Worm (Caenorhabditis elegans) whole organism, young adult: ENCODE results near the gene EGAP4.1.

Source experiments
- B0019.2 ChIP-seq: fragments of 200-800 bp; sonication (Bioruptor generic); conservative IDR thresholded peaks from 2 replicates; pipeline ENCODE4 v1.3.6; 2022; ENCODE audit warnings: missing genetic modification reagents, missing genetic modification characterization, missing compliant biosample characterization
- B0261.1 ChIP-seq: sonication (generic microtip); optimal IDR thresholded peaks from 2 replicates; lab custom pipeline; 2016; ENCODE audit warnings: mild to moderate bottlenecking, missing genetic modification characterization, moderate library complexity, missing compliant biosample characterization
- B0336.3 ChIP-seq: fragments of 200-800 bp; sonication (Bioruptor generic); IDR thresholded peaks from 2 replicates; pipeline ENCODE4 v1.3.6; 2022; ENCODE audit warnings: missing genetic modification characterization, missing compliant biosample characterization
- D2030.7 ChIP-seq: fragments of 200-800 bp; sonication (Bioruptor generic); IDR thresholded peaks from 2 replicates; pipeline ENCODE4 v1.3.6; 2022; ENCODE audit warnings: missing genetic modification reagents, missing genetic modification characterization, missing compliant biosample characterization
- F23B12.7 ChIP-seq: sonication (generic microtip); optimal IDR thresholded peaks from 2 replicates; lab custom pipeline; 2017; ENCODE audit warnings: missing genetic modification characterization, mild to moderate bottlenecking, missing compliant biosample characterization, antibody characterized with exemption, moderate library complexity; ENCODE audit not compliant: insufficient read depth
- F33H1.4 ChIP-seq: fragments of 200-800 bp; sonication (Bioruptor generic); IDR thresholded peaks from 2 replicates; pipeline ENCODE4 v1.3.6; 2022; ENCODE audit warnings: missing genetic modification reagents, missing genetic modification characterization, missing compliant biosample characterization
- F37B4.10 ChIP-seq: fragments of 200-800 bp; sonication (Bioruptor generic); IDR thresholded peaks from 2 replicates; pipeline ENCODE4 v1.3.6; 2022; ENCODE audit warnings: missing genetic modification characterization, missing compliant biosample characterization
- F39B2.1 ChIP-seq: fragments of 200-800 bp; sonication (Bioruptor generic); IDR thresholded peaks from 2 replicates; pipeline ENCODE4 v1.3.6; 2022; ENCODE audit warnings: missing genetic modification reagents, missing genetic modification characterization, missing compliant biosample characterization
- F49E8.2 ChIP-seq: sonication (generic microtip); optimal IDR thresholded peaks from 3 replicates; lab custom pipeline; 2017; ENCODE audit warnings: missing genetic modification characterization, mild to moderate bottlenecking, missing compliant biosample characterization, antibody characterized with exemption, moderate library complexity; ENCODE audit not compliant: insufficient read depth
- F52B5.7 ChIP-seq: sonication (generic microtip); optimal IDR thresholded peaks from 2 replicates; lab custom pipeline; 2016; ENCODE audit warnings: mild to moderate bottlenecking, missing genetic modification characterization, missing compliant biosample characterization
- F57C9.4 ChIP-seq: sonication (generic microtip); optimal IDR thresholded peaks from 2 replicates; lab custom pipeline; 2017; ENCODE audit warnings: mild to moderate bottlenecking, missing genetic modification characterization, missing compliant biosample characterization
- T07F8.4 ChIP-seq: sonication (generic microtip); optimal IDR thresholded peaks from 2 replicates; lab custom pipeline; 2016; ENCODE audit warnings: mild to moderate bottlenecking, missing genetic modification characterization, moderate library complexity, missing compliant biosample characterization
- Y67H2A.10 ChIP-seq: fragments of 200-800 bp; sonication (Bioruptor generic); conservative IDR thresholded peaks from 2 replicates; pipeline ENCODE4 v1.3.6; 2022; ENCODE audit warnings: missing genetic modification reagents, missing genetic modification characterization, missing compliant biosample characterization
- akir-1 ChIP-seq: fragments of 200-800 bp; sonication (Bioruptor generic); optimal IDR thresholded peaks from 2 replicates; lab custom pipeline; 2018; ENCODE audit warnings: mild to moderate bottlenecking, missing genetic modification characterization, moderate library complexity, missing compliant biosample characterization
- atf-7 ChIP-seq: sonication (generic microtip); optimal IDR thresholded peaks from 2 replicates; lab custom pipeline; 2017; ENCODE audit warnings: mild to moderate bottlenecking, missing genetic modification characterization, missing compliant biosample characterization
- attf-6 ChIP-seq: fragments of 200-800 bp; sonication (Bioruptor generic); IDR thresholded peaks from 2 replicates; pipeline ENCODE4 v1.3.6; 2022; ENCODE audit warnings: missing genetic modification reagents, missing genetic modification characterization, missing compliant biosample characterization
- bed-1 ChIP-seq: fragments of 200-800 bp; sonication (Bioruptor generic); IDR thresholded peaks from 2 replicates; pipeline ENCODE4 v1.3.6; 2022; ENCODE audit warnings: missing genetic modification reagents, missing genetic modification characterization, missing compliant biosample characterization
- ccch-3 ChIP-seq: fragments of 200-800 bp; sonication (Bioruptor generic); optimal IDR thresholded peaks from 2 replicates; lab custom pipeline; 2018; ENCODE audit warnings: mild to moderate bottlenecking, missing genetic modification characterization, missing compliant biosample characterization
- cebp-2 ChIP-seq: fragments of 200-800 bp; sonication (Bioruptor generic); IDR thresholded peaks from 2 replicates; pipeline ENCODE4 v1.3.6; 2022; ENCODE audit warnings: missing genetic modification characterization, missing compliant biosample characterization
- ceh-100 ChIP-seq: fragments of 200-800 bp; sonication (Bioruptor generic); IDR thresholded peaks from 2 replicates; pipeline ENCODE4 v1.3.6; 2022; ENCODE audit warnings: missing genetic modification reagents, missing genetic modification characterization, missing compliant biosample characterization
- ceh-40 ChIP-seq: fragments of 200-800 bp; sonication (Bioruptor generic); IDR thresholded peaks from 2 replicates; pipeline ENCODE4 v1.3.6; 2022; ENCODE audit warnings: missing genetic modification characterization, missing compliant biosample characterization
- chd-7 ChIP-seq: sonication (generic microtip); optimal IDR thresholded peaks from 2 replicates; lab custom pipeline; 2016; ENCODE audit warnings: mild to moderate bottlenecking, missing genetic modification characterization, moderate library complexity, missing compliant biosample characterization
- efl-1 ChIP-seq: fragments of 150-350 bp; optimal IDR thresholded peaks from 2 replicates; lab custom pipeline; 2014; ENCODE audit warnings: missing biosample characterization, missing genetic modification reagents, missing genetic modification characterization
- ekl-4 ChIP-seq: fragments of 200-800 bp; sonication (Bioruptor generic); IDR thresholded peaks from 2 replicates; pipeline ENCODE4 v1.3.6; 2022; ENCODE audit warnings: missing genetic modification reagents, missing genetic modification characterization, missing compliant biosample characterization
- fkh-3 ChIP-seq: sonication (generic microtip); optimal IDR thresholded peaks from 2 replicates; lab custom pipeline; 2016; ENCODE audit warnings: mild to moderate bottlenecking, missing genetic modification characterization, missing compliant biosample characterization
- hlh-26 ChIP-seq: fragments of 200-800 bp; sonication (Bioruptor generic); conservative IDR thresholded peaks from 2 replicates; pipeline ENCODE4 v1.3.6; 2022; ENCODE audit warnings: missing genetic modification reagents, missing genetic modification characterization, missing compliant biosample characterization
- hmg-20 ChIP-seq: fragments of 200-800 bp; sonication (Bioruptor generic); IDR thresholded peaks from 2 replicates; pipeline ENCODE4 v1.3.6; 2022; ENCODE audit warnings: missing genetic modification reagents, missing genetic modification characterization, missing compliant biosample characterization
- lin-26 ChIP-seq: fragments of 200-800 bp; sonication (Bioruptor generic); IDR thresholded peaks from 2 replicates; pipeline ENCODE4 v1.3.6; 2022; ENCODE audit warnings: missing genetic modification reagents, missing genetic modification characterization, missing compliant biosample characterization
- lin-54 ChIP-seq: fragments of 200-800 bp; sonication (Bioruptor generic); optimal IDR thresholded peaks from 2 replicates; lab custom pipeline; 2018; ENCODE audit warnings: mild to moderate bottlenecking, missing genetic modification characterization, missing compliant biosample characterization
- lir-1 ChIP-seq: fragments of 200-800 bp; sonication (Bioruptor generic); conservative IDR thresholded peaks from 2 replicates; pipeline ENCODE4 v1.3.6; 2022; ENCODE audit warnings: missing genetic modification reagents, missing genetic modification characterization, missing compliant biosample characterization
- lsl-1 ChIP-seq: fragments of 200-800 bp; sonication (Bioruptor generic); optimal IDR thresholded peaks from 2 replicates; lab custom pipeline; 2018; ENCODE audit warnings: mild to moderate bottlenecking, missing genetic modification characterization, moderate library complexity, missing compliant biosample characterization
- lsy-27 ChIP-seq: sonication (generic microtip); optimal IDR thresholded peaks from 2 replicates; lab custom pipeline; 2017; ENCODE audit warnings: missing genetic modification characterization, mild to moderate bottlenecking, missing compliant biosample characterization, antibody characterized with exemption, missing genotype, borderline replicate concordance; ENCODE audit not compliant: insufficient read depth
- madf-10 ChIP-seq: sonication (generic microtip); optimal IDR thresholded peaks from 2 replicates; lab custom pipeline; 2016; ENCODE audit warnings: mild to moderate bottlenecking, missing genetic modification characterization, missing compliant biosample characterization
- mel-28 ChIP-seq: sonication (generic microtip); optimal IDR thresholded peaks from 2 replicates; lab custom pipeline; 2016; ENCODE audit warnings: borderline replicate concordance, mild to moderate bottlenecking, missing genetic modification characterization, missing compliant biosample characterization
- mes-4 ChIP-seq: sonication (generic microtip); optimal IDR thresholded peaks from 2 replicates; lab custom pipeline; 2016; ENCODE audit warnings: missing genotype, missing genetic modification characterization, missing compliant biosample characterization
- nfyb-1 ChIP-seq: fragments of 200-800 bp; sonication (Bioruptor generic); IDR thresholded peaks from 2 replicates; pipeline ENCODE4 v1.3.6; 2022; ENCODE audit warnings: missing genetic modification reagents, missing genetic modification characterization, missing compliant biosample characterization
- nhr-27 ChIP-seq: fragments of 200-800 bp; sonication (Bioruptor generic); optimal IDR thresholded peaks from 2 replicates; lab custom pipeline; 2018; ENCODE audit warnings: mild to moderate bottlenecking, missing genetic modification characterization, moderate library complexity, missing compliant biosample characterization
- snpc-1.3 ChIP-seq: sonication (generic microtip); optimal IDR thresholded peaks from 2 replicates; lab custom pipeline; 2017; ENCODE audit warnings: missing genetic modification characterization, mild to moderate bottlenecking, missing compliant biosample characterization, antibody characterized with exemption, moderate library complexity, missing genotype, missing genetic modification reagents; ENCODE audit not compliant: insufficient read depth
- snpc-4 ChIP-seq, 5 experiments: fragments of 150-350 bp in 1 of 5; sonication (generic microtip) in 4 of 5; optimal IDR thresholded peaks; 2 replicates each; lab custom pipeline; 2014 to 2018; ENCODE audit warnings: missing genetic modification characterization in 5 of 5, missing biosample characterization in 3 of 5, antibody characterized with exemption in 2 of 5, mild to moderate bottlenecking in 2 of 5, missing compliant biosample characterization in 2 of 5, missing genotype in 2 of 5, moderate library complexity in 2 of 5, missing genetic modification reagents in 1 of 5
- sptf-2 ChIP-seq: fragments of 200-800 bp; sonication (Bioruptor generic); optimal IDR thresholded peaks from 2 replicates; lab custom pipeline; 2018; ENCODE audit warnings: mild to moderate bottlenecking, missing genetic modification characterization, missing compliant biosample characterization
- tbp1 ChIP-seq: fragments of 200-800 bp; sonication (Bioruptor generic); optimal IDR thresholded peaks from 2 replicates; lab custom pipeline; 2018; ENCODE audit warnings: mild to moderate bottlenecking, missing genetic modification characterization, missing compliant biosample characterization
- tbx-9 ChIP-seq: sonication (generic microtip); optimal IDR thresholded peaks from 2 replicates; lab custom pipeline; 2016; ENCODE audit warnings: borderline replicate concordance, missing genetic modification characterization, inconsistent platforms, missing compliant biosample characterization
- unc-62 ChIP-seq: fragments of 150-350 bp; optimal IDR thresholded peaks from 2 replicates; lab custom pipeline; 2014; ENCODE audit warnings: missing biosample characterization, missing genetic modification reagents, missing genetic modification characterization
- ztf-25 ChIP-seq: fragments of 200-800 bp; sonication (Bioruptor generic); IDR thresholded peaks from 2 replicates; pipeline ENCODE4 v1.3.6; 2022; ENCODE audit warnings: missing genetic modification reagents, missing genetic modification characterization, missing compliant biosample characterization

EGAP4.1 gene

DNA sequence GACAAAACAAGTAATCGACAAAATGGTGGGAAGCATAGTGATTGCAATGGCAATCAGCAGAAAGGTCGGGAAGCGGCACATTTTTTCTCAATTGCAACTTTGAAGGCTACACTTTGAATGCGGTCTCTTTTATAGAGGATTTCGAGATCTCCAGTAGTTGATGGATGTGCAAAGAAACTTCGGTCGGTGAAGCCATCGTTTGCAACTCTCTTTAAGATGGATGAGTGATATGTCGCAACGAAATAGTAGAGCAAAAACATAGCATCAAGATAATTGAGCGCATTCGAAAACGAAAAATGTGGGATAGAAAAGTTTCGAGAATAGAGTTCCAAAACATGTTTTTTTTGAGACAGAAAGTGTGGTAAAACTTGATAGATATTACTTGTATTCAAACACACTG, at the start of gene EGAP4.1:
TSS of gene EGAP4.1 (minus strand) at position 101 of the 400 bp plus-strand sequence.
- TF ChIP-seq cebp-2, result no peak
- no peak for TF ChIP-seq F37B4.10 (GFP tag; lab: Robert Waterston, UW)
- no peak for TF ChIP-seq efl-1 (GFP tag; lab: Kevin White, UChicago)
- TF ChIP-seq F39B2.1 (GFP tag; lab: Robert Waterston, UW), result no peak
- no peak for TF ChIP-seq sptf-2
- no peak for TF ChIP-seq D2030.7 (GFP tag; lab: Robert Waterston, UW)
- TF ChIP-seq hlh-26 (GFP tag; lab: Robert Waterston, UW), result no peak
- no peak for TF ChIP-seq lsl-1 (GFP tag; lab: Kevin White, UChicago)
- TF ChIP-seq F49E8.2 (tag; lab: Kevin White, UChicago), result no peak
- TF ChIP-seq B0019.2 (GFP tag; lab: Robert Waterston, UW), result no peak
- TF ChIP-seq lsy-27 (tag; lab: Kevin White, UChicago), result no peak
- TF ChIP-seq mes-4 (tag; lab: Kevin White, UChicago), result no peak
- no peak for TF ChIP-seq F52B5.7
- TF ChIP-seq T07F8.4, result no peak
- TF ChIP-seq tbp1, result no peak

DNA sequence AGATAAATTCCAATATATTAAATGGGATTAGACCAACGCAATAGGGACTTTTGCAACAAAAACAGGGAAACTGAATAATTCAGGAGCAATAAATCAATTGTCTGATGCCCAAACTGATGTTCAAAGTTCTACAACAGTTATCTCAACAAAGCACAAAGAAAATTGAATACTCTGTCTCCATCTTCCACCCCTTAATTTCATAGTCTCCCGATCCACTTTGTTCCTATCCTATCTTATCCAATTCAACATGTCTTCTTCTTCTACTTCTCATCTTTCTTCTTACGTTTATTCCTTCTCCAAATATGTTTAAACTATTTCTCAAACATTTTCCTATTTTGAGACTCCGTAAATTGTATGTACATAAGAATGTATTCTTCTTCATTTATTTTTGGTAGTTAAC, 43.1 kb upstream of the EGAP4.1 start:
- TF ChIP-seq F57C9.4, result no peak
- TF ChIP-seq ccch-3 (GFP tag; lab: Kevin White, UChicago), result no peak
- no peak for TF ChIP-seq akir-1 (GFP tag; lab: Kevin White, UChicago)
- no peak for TF ChIP-seq F39B2.1 (GFP tag; lab: Robert Waterston, UW)
- TF ChIP-seq lir-1 (GFP tag; lab: Robert Waterston, UW), result no peak
- TF ChIP-seq chd-7 (tag; lab: Kevin White, UChicago), result no peak

- no peak for TF ChIP-seq F23B12.7 (tag; lab: Kevin White, UChicago)
- TF ChIP-seq Y67H2A.10 (GFP tag; lab: Robert Waterston, UW), result no peak
- TF ChIP-seq efl-1 (GFP tag; lab: Kevin White, UChicago), result no peak
- no peak for TF ChIP-seq madf-10 (tag; lab: Kevin White, UChicago)
- TF ChIP-seq unc-62 (GFP tag; lab: Kevin White, UChicago), result no peak
- no peak for TF ChIP-seq ceh-40 (GFP tag; lab: Robert Waterston, UW)
- TF ChIP-seq attf-6 (GFP tag; lab: Robert Waterston, UW), result no peak
- TF ChIP-seq lin-26, result no peak
- no peak for TF ChIP-seq lin-54 (GFP tag; lab: Kevin White, UChicago)
- no peak for TF ChIP-seq hmg-20 (GFP tag; lab: Robert Waterston, UW)
- TF ChIP-seq ztf-25, result no peak
- TF ChIP-seq cebp-2, result no peak
- TF ChIP-seq nhr-27 (tag; lab: Kevin White, UChicago), result no peak
- no peak for TF ChIP-seq snpc-1.3 (tag; lab: Kevin White, UChicago)
- no peak for TF ChIP-seq ekl-4 (GFP tag; lab: Robert Waterston, UW)
Measured at ce11 chrX:8764044-8764443, 36.8 kb upstream of the EGAP4.1 start.

DNA sequence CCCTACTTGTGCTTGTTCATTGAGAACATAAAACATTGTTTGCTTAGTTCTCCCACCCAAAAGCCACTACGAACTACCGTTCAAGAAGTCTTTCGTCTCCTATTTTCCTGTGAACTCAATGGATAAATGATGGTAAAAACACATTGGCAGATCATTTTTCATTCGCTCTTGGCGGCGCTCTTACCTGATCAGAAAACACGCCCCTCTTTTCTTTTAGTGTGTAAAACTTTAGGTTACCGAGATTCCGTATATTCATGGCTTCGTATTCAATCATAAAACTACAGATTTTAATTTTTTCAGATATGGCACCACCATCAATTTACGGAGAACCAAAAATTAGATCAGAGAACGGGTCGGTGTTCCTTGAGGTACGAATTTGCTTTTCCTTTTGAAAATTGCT, 36.4 kb upstream of the EGAP4.1 start, which contains the start of gene zig-12:
TSS of gene zig-12 (plus strand) at position 301 of the 400 bp plus-strand sequence.
- TF ChIP-seq B0261.1 (tag; lab: Kevin White, UChicago) (no peak), ccch-3 (GFP tag; lab: Kevin White, UChicago) (no peak), ceh-100 (GFP tag; lab: Robert Waterston, UW) (no peak), fkh-3 (tag; lab: Kevin White, UChicago) (no peak), atf-7 (no peak), nfyb-1 (GFP tag; lab: Robert Waterston, UW) (no peak), F33H1.4 (GFP tag; lab: Robert Waterston, UW) (no peak), mel-28 (tag; lab: Kevin White, UChicago) (no peak), F23B12.7 (tag; lab: Kevin White, UChicago) (no peak), tbx-9 (tag; lab: Kevin White, UChicago) (no peak), bed-1 (no peak), B0336.3 (GFP tag; lab: Robert Waterston, UW) (no peak), unc-62 (GFP tag; lab: Kevin White, UChicago) (no peak), snpc-4 (GFP tag; optimal IDR thresholded peaks at IDR 0.05; lab: Kevin White, UChicago) (no peak), snpc-4 (tag; optimal IDR thresholded peaks at IDR 0.05; lab: Kevin White, UChicago) (no peak)
